Fruit fly (Drosophila melanogaster) whole organism, wandering third instar larva: ENCODE results near the gene Lim1.

Experiments
- Abd-B ChIP-seq: fragments of >200 bp; optimal IDR thresholded peaks from 2 replicates; lab custom pipeline; 2017; ENCODE audit warnings: missing biosample characterization, missing genetic modification characterization
- CG32264 ChIP-seq: fragments of 200-800 bp; sonication (Bioruptor generic); optimal IDR thresholded peaks from 2 replicates; lab custom pipeline; 2016; ENCODE audit warnings: missing biosample characterization, missing genetic modification characterization
- CG9705 ChIP-seq: fragments of 200-800 bp; sonication (Bioruptor generic); optimal IDR thresholded peaks from 2 replicates; lab custom pipeline; 2018; ENCODE audit warnings: missing biosample characterization, mild to moderate bottlenecking, missing genetic modification characterization
- CrebA ChIP-seq: fragments of 200-800 bp; sonication (Bioruptor generic); optimal IDR thresholded peaks from 2 replicates; lab custom pipeline; 2016; ENCODE audit warnings: missing biosample characterization, mild to moderate bottlenecking, missing genetic modification characterization, borderline replicate concordance
- Dfd ChIP-seq: fragments of >200 bp; optimal IDR thresholded peaks from 2 replicates; lab custom pipeline; 2017; ENCODE audit warnings: missing biosample characterization, missing genetic modification characterization
- Dif ChIP-seq: fragments of 200-275, 200-300 bp; sonication (Bioruptor generic); optimal IDR thresholded peaks from 2 replicates; lab custom pipeline; 2018; ENCODE audit warnings: missing biosample characterization, missing genetic modification characterization; ENCODE audit not compliant: partially characterized antibody
- HLH106 ChIP-seq: fragments of 200-800 bp; optimal IDR thresholded peaks from 3 replicates; lab custom pipeline; 2019; ENCODE audit warnings: missing biosample characterization, mild to moderate bottlenecking, missing genetic modification characterization, moderate library complexity
- Hnf4 ChIP-seq: fragments of 200-800 bp; sonication (Bioruptor generic); optimal IDR thresholded peaks from 2 replicates; lab custom pipeline; 2016; ENCODE audit warnings: missing biosample characterization, mild to moderate bottlenecking, missing genetic modification characterization
- Hr78 ChIP-seq: fragments of >200 bp; optimal IDR thresholded peaks from 2 replicates; lab custom pipeline; 2017; ENCODE audit warnings: missing biosample characterization, missing genetic modification characterization
- Hr83 ChIP-seq: fragments of 200-300 bp; sonication (Bioruptor generic); optimal IDR thresholded peaks from 2 replicates; lab custom pipeline; 2016; ENCODE audit warnings: missing biosample characterization, mild to moderate bottlenecking, missing genetic modification characterization, moderate library complexity; ENCODE audit not compliant: poor library complexity, severe bottlenecking
- Jra ChIP-seq: sonication (Bioruptor generic); optimal IDR thresholded peaks from 2 replicates; lab custom pipeline; 2016; ENCODE audit warnings: missing biosample characterization, missing genetic modification characterization
- Myc ChIP-seq: fragments of >200 bp; optimal IDR thresholded peaks from 2 replicates; lab custom pipeline; 2017
- OdsH ChIP-seq: fragments of 200-800 bp; sonication (Bioruptor generic); optimal IDR thresholded peaks from 2 replicates; lab custom pipeline; 2016; ENCODE audit warnings: missing biosample characterization, mild to moderate bottlenecking, missing genetic modification characterization
- Rel ChIP-seq, 2 experiments: fragments of 200-800 bp; sonication (Bioruptor generic) in 1 of 2; optimal IDR thresholded peaks; 2 replicates in 1 of 2; 3 replicates in 1 of 2; lab custom pipeline; 2016 to 2019; ENCODE audit warnings: mild to moderate bottlenecking in 2 of 2, missing biosample characterization in 2 of 2, missing genetic modification characterization in 2 of 2, moderate library complexity in 1 of 2
- Sp1 ChIP-seq: fragments of 200-800 bp; sonication (Bioruptor generic); optimal IDR thresholded peaks from 3 replicates; lab custom pipeline; 2019; ENCODE audit warnings: missing biosample characterization, mild to moderate bottlenecking, missing genetic modification characterization, moderate library complexity
- Vsx2 ChIP-seq: fragments of 200-300, 225-300 bp; sonication (Bioruptor generic); optimal IDR thresholded peaks from 2 replicates; lab custom pipeline; 2018; ENCODE audit warnings: missing biosample characterization, missing genetic modification characterization; ENCODE audit not compliant: partially characterized antibody
- br ChIP-seq: fragments of 200-800 bp; sonication (Bioruptor generic); optimal IDR thresholded peaks from 2 replicates; lab custom pipeline; 2016; ENCODE audit warnings: missing biosample characterization, missing genetic modification characterization
- brk ChIP-seq: fragments of 200-800 bp; sonication (Bioruptor generic); optimal IDR thresholded peaks from 2 replicates; lab custom pipeline; 2016; ENCODE audit warnings: missing biosample characterization, mild to moderate bottlenecking, missing genetic modification characterization
- dl ChIP-seq, 2 experiments: fragments of 175-275, 200-275 bp in 1 of 2; fragments of 200-275 bp in 1 of 2; sonication (Bioruptor generic); optimal IDR thresholded peaks; lab custom pipeline; 2018; ENCODE audit warnings: mild to moderate bottlenecking in 2 of 2, missing biosample characterization in 2 of 2, missing genetic modification characterization in 2 of 2, moderate library complexity in 2 of 2; ENCODE audit not compliant: partially characterized antibody in 2 of 2, insufficient read depth in 1 of 2
- dmrt93B ChIP-seq: fragments of 200-800 bp; sonication (Bioruptor generic); optimal IDR thresholded peaks from 2 replicates; lab custom pipeline; 2018; ENCODE audit warnings: missing biosample characterization, mild to moderate bottlenecking, missing genetic modification characterization
- dsf ChIP-seq: sonication (Bioruptor generic); optimal IDR thresholded peaks from 2 replicates; lab custom pipeline; 2016; ENCODE audit warnings: missing biosample characterization, missing genetic modification characterization, borderline replicate concordance
- ey ChIP-seq: fragments of 200-800 bp; sonication (Bioruptor generic); optimal IDR thresholded peaks from 2 replicates; lab custom pipeline; 2016; ENCODE audit warnings: missing biosample characterization, missing genetic modification characterization
- foxo ChIP-seq, 2 experiments: fragments of 200-800 bp; sonication (Bioruptor generic); optimal IDR thresholded peaks; 2 replicates in 1 of 2; 3 replicates in 1 of 2; lab custom pipeline; 2016 to 2017; ENCODE audit warnings: missing biosample characterization in 2 of 2, missing genetic modification characterization in 2 of 2
- fru ChIP-seq: fragments of 200-800 bp; sonication (Bioruptor generic); optimal IDR thresholded peaks from 3 replicates; lab custom pipeline; 2016; ENCODE audit warnings: missing biosample characterization, mild to moderate bottlenecking, missing genetic modification characterization
- h ChIP-seq: fragments of 200-800 bp; sonication (Bioruptor generic); optimal IDR thresholded peaks from 3 replicates; lab custom pipeline; 2016; ENCODE audit warnings: missing biosample characterization, mild to moderate bottlenecking, missing genetic modification characterization
- jim ChIP-seq: fragments of 175-275, 200-325 bp; sonication (Bioruptor generic); optimal IDR thresholded peaks from 2 replicates; lab custom pipeline; 2016; ENCODE audit warnings: missing biosample characterization, mild to moderate bottlenecking, missing genetic modification characterization
- lola ChIP-seq: fragments of >200 bp; optimal IDR thresholded peaks from 2 replicates; lab custom pipeline; 2017; ENCODE audit warnings: missing biosample characterization, missing genetic modification characterization
- pan ChIP-seq: fragments of >200 bp; optimal IDR thresholded peaks from 2 replicates; lab custom pipeline; 2017
- rgr ChIP-seq: fragments of 200-800 bp; sonication (Bioruptor generic); optimal IDR thresholded peaks from 3 replicates; lab custom pipeline; 2016; ENCODE audit warnings: missing biosample characterization, mild to moderate bottlenecking, missing genetic modification characterization
- sage ChIP-seq: fragments of 200-800 bp; sonication (Bioruptor generic); optimal IDR thresholded peaks from 2 replicates; lab custom pipeline; 2016; ENCODE audit warnings: missing biosample characterization, mild to moderate bottlenecking, missing genetic modification characterization
- sv ChIP-seq: fragments of 200-800 bp; sonication (Bioruptor generic); optimal IDR thresholded peaks from 3 replicates; lab custom pipeline; 2016; ENCODE audit warnings: missing biosample characterization, missing genetic modification characterization
- tai ChIP-seq: sonication (Bioruptor generic); optimal IDR thresholded peaks from 2 replicates; lab custom pipeline; 2016; ENCODE audit warnings: missing biosample characterization, missing genetic modification characterization
- usp ChIP-seq: fragments of >200 bp; optimal IDR thresholded peaks from 2 replicates; lab custom pipeline; 2017; ENCODE audit warnings: missing biosample characterization, missing genetic modification characterization
- woc ChIP-seq: sonication (Bioruptor generic); optimal IDR thresholded peaks from 2 replicates; lab custom pipeline; 2016; ENCODE audit warnings: missing biosample characterization, mild to moderate bottlenecking, missing genetic modification characterization

Gene Lim1

DNA sequence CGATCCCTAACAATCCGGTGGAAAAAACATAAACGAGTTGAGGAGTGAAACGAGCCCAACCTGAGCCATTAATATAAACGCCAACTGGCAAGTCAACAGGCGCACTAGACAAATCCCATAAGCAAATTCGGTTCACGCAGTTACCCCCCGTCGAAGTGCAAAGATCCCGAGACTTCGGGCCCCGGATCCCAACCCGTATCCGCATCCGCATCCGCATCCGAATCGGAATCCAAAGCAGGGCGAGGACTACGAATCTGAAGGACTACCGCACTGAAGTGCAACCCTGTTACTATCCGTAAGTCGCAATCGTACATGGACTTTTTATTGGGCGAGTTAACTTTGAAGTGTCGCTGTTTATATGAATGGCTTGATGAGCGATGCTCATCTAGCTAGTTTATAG is 80.8 kb downstream of the Lim1 start:
- TF ChIP-seq lola (GFP tag; lab: Kevin White, UChicago) = no peak

DNA sequence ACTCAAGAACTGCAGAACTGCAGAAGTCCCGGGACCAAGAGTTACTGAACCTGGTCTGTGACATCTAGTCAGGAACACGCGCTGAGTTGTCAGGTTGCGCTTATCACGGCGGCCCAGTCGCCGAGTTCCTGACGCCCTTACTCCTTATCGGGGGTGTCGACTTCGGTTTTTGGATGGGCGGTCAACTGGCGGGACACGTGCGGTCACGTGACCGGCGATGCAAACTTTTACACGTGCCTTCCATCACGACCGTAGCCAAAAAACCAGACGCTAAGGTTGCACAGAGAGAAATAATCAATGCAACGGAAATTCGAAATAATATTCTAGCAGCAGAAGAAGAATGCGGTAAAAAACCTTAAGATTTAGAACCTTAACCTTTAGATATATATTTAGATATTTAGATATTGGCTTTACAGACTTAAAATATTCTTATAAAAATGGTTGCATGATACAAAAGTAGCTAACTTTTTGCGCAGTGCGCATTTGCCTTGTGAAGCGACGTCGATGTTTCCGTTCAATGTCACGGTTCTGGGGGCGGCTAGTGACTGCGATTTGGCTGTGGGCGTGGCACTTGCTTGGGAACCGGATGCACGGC is 82.1 kb downstream of the Lim1 start:
- no peak for TF ChIP-seq sv (GFP tag; lab: Kevin White, UChicago)
- no peak for TF ChIP-seq Dif (GFP tag; lab: Kevin White, UChicago)
- no peak for TF ChIP-seq br (GFP tag; lab: Kevin White, UChicago)
- TF ChIP-seq woc = no peak
- no peak for TF ChIP-seq tai
- no peak for TF ChIP-seq Dfd (GFP tag; lab: Kevin White, UChicago)
- no peak for TF ChIP-seq Abd-B (GFP tag; lab: Kevin White, UChicago)
- TF ChIP-seq usp = no peak
- TF ChIP-seq Hnf4 (GFP tag; lab: Kevin White, UChicago) = no peak
- TF ChIP-seq dmrt93B (GFP tag; lab: Kevin White, UChicago) = no peak
- no peak for TF ChIP-seq dl (GFP tag; optimal IDR thresholded peaks at IDR 0.05; lab: Kevin White, UChicago; ENCODE audit: insufficient read depth in 1 of 2, partially characterized antibody in 2 of 2)
- no peak for TF ChIP-seq h (GFP tag; lab: Kevin White, UChicago)
- TF ChIP-seq brk (GFP tag; lab: Kevin White, UChicago) = no peak
- TF ChIP-seq HLH106 (tag; lab: Kevin White, UChicago) = no peak
- no peak for TF ChIP-seq fru

DNA sequence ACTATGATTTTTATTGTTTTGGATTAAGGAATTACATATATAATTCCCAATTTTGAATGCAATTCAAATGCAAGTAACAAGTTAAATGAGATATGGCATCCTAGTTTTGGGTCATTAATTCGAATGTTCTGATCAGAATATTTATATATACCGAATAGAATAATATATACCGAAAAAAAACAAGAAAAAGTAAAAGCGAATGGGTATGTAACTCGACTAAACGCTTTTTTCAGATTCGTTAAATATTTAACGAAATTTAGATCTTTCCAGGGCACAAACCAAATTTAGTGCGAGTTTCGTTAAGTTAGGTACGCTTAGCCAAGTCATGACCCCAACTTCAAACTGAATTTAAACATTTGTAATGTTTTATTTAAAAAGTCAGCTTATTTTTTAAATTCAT is 84.1 kb downstream of the Lim1 start:
- TF ChIP-seq Dfd (GFP tag; lab: Kevin White, UChicago) = no peak
- TF ChIP-seq Jra (GFP tag; lab: Kevin White, UChicago) = no peak
- peak; percentile 68 for TF ChIP-seq Myc

DNA sequence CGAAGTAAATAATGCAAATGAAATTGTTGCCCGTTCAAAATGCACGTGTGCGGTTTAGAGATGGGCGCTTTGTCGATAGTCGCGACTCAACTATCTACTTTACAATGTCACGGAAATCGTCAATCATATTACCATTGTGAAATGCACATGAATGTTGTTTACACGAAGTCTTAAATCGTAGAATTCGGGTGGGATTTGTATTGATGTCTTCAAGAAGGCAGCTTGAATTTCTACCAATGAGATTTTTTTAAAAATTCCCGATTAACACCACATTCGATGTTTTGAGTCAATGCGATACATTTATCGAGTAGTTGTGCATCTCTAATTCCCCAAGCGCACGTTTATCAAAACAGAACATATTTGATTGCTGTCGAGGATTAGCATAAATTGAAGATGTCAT is 85.4 kb downstream of the Lim1 start, which contains the start of gene CG1789:
Gene CG1789 (plus strand): TSS at position 308 of the 400 bp plus-strand sequence.
- TF ChIP-seq dl (GFP tag; optimal IDR thresholded peaks at IDR 0.05; lab: Kevin White, UChicago; ENCODE audit: insufficient read depth in 1 of 2, partially characterized antibody in 2 of 2) = no peak
- no peak for TF ChIP-seq CrebA
- TF ChIP-seq dmrt93B (GFP tag; lab: Kevin White, UChicago) = no peak
- peak; percentile 5 for TF ChIP-seq woc
- peak; percentile 36 for TF ChIP-seq rgr (GFP tag; lab: Kevin White, UChicago)
- TF ChIP-seq HLH106 (tag; lab: Kevin White, UChicago) = peak; percentile 17
- TF ChIP-seq Hr83 = no peak
- peak in 1 of 2 experiments; percentile 30 for TF ChIP-seq foxo (GFP tag; optimal IDR thresholded peaks at IDR 0.05; lab: Kevin White, UChicago)
- TF ChIP-seq tai = no peak
- no peak for TF ChIP-seq CG32264
- TF ChIP-seq CG9705 (GFP tag; lab: Kevin White, UChicago) = no peak
- peak; percentile 36 for TF ChIP-seq Sp1
- no peak for TF ChIP-seq brk (GFP tag; lab: Kevin White, UChicago)
- no peak for TF ChIP-seq h (GFP tag; lab: Kevin White, UChicago)
- no peak for TF ChIP-seq sage
- TF ChIP-seq Hnf4 (GFP tag; lab: Kevin White, UChicago) = no peak
- TF ChIP-seq fru = peak; percentile 45
- no peak for TF ChIP-seq lola (GFP tag; lab: Kevin White, UChicago)
- TF ChIP-seq Jra (GFP tag; lab: Kevin White, UChicago) = no peak
- TF ChIP-seq Myc = peak; percentile 36
- no peak for TF ChIP-seq Dfd (GFP tag; lab: Kevin White, UChicago)
- no peak for TF ChIP-seq Dif (GFP tag; lab: Kevin White, UChicago)
- TF ChIP-seq usp = no peak
- TF ChIP-seq ey = peak; percentile 6

DNA sequence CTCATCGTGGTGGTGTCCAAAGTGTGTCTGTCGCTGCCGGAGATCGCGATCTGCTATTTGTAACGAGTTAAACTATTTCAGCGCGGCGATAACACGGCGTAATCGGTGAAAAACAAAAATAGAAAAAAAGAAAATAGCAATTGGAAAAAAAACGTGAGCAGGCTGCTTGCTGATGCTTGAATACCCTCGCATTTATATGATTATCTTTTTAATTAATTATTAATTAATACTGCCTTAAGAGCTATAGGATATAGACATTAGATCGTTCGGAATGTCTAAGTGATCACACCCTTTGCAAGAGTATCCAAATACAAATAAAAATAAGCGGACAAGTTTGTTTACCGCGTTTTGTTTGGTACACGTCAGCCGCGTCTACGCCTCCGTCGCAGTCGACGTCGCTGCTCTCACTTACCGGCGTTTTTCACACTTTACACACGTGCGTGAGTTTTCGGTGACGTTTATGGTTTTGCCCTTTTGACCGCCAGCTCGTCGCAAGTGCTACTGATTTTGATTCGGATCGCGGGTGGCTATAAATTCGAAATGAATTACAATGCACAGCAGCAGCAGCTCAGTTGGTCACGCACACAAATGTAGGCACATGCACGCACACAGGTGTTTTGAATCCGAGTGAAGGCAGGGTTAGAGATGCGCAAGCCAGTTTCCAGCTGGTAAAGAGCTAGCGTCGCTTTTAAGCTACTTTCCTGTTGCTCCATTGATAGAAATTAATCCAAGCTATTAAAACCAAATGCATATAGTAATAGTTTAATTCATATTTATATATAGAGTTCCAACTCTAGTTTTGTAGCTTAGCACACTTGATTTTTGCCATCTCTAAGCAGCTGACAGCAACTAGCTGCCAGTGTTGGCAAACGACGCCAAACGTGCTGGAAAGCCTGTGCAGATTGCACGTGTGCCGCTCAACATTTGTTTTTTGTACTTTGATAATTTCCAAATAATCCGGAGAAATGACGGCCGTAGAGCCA is 91.2 kb downstream of the Lim1 start, which contains the start of the genes CG2004 and CG1785:
Gene CG2004 (minus strand): TSS at position 861 of the 983 bp plus-strand sequence.
Gene CG1785 (plus strand): TSS at position 873 of the 983 bp plus-strand sequence.
- TF ChIP-seq Dif (GFP tag; lab: Kevin White, UChicago) (no peak), foxo (GFP tag; optimal IDR thresholded peaks at IDR 0.05; lab: Kevin White, UChicago) (peak in 1 of 2 experiments; percentile 96), Rel (GFP tag; optimal IDR thresholded peaks at IDR 0.05; lab: Kevin White, UChicago) (no peak), Rel (tag; optimal IDR thresholded peaks at IDR 0.05; lab: Kevin White, UChicago) (peak; percentile 70), Sp1 (peak; percentile 87), OdsH (GFP tag; lab: Kevin White, UChicago) (peak; percentile 91), brk (GFP tag; lab: Kevin White, UChicago) (no peak), Myc (peak; percentile 88), pan (no peak), usp (no peak), Hr83 (no peak), sage (peak; percentile 84), Jra (GFP tag; lab: Kevin White, UChicago) (peak; percentile 86), tai (no peak), ey (peak; percentile 90), dsf (peak; percentile 81), HLH106 (tag; lab: Kevin White, UChicago) (peak; percentile 93), jim (no peak), lola (GFP tag; lab: Kevin White, UChicago) (no peak), CG9705 (GFP tag; lab: Kevin White, UChicago) (peak; percentile 87), CG32264 (peak; percentile 42), Hnf4 (GFP tag; lab: Kevin White, UChicago) (peak; percentile 92), Hr78 (GFP tag; lab: Kevin White, UChicago) (no peak), rgr (GFP tag; lab: Kevin White, UChicago) (peak; percentile 94), Vsx2 (GFP tag; lab: Kevin White, UChicago) (no peak), dmrt93B (GFP tag; lab: Kevin White, UChicago) (peak; percentile 87)
